Fruit fly (Drosophila melanogaster) whole organism, prepupa: Measurements from ENCODE around the gene CG14561.

Source experiments
- Blimp-1 ChIP-seq: fragments of 200-800 bp; sonication (Bioruptor generic); optimal IDR thresholded peaks from 3 replicates; lab custom pipeline; 2017; ENCODE audit warnings: missing biosample characterization, missing genetic modification characterization, mild to moderate bottlenecking, moderate library complexity, missing genetic modification reagents
- CG10631 ChIP-seq: fragments of 200-800 bp; sonication (Bioruptor generic); optimal IDR thresholded peaks from 2 replicates; lab custom pipeline; 2016; ENCODE audit warnings: missing biosample characterization, missing genetic modification characterization
- CG10669 ChIP-seq: fragments of 200-800 bp; sonication (Bioruptor generic); optimal IDR thresholded peaks from 3 replicates; lab custom pipeline; 2018; ENCODE audit warnings: missing biosample characterization, mild to moderate bottlenecking, missing genetic modification characterization, moderate library complexity
- CG11902 ChIP-seq: fragments of 200-800 bp; sonication (Bioruptor generic); optimal IDR thresholded peaks from 3 replicates; lab custom pipeline; 2016; ENCODE audit warnings: missing biosample characterization, missing genetic modification characterization
- CG1621 ChIP-seq: fragments of 200-800 bp; sonication (Bioruptor generic); optimal IDR thresholded peaks from 3 replicates; lab custom pipeline; 2018; ENCODE audit warnings: missing biosample characterization, mild to moderate bottlenecking, missing genetic modification characterization
- CG3032 ChIP-seq: fragments of 200-800 bp; optimal IDR thresholded peaks from 2 replicates; lab custom pipeline; 2019; ENCODE audit warnings: missing biosample characterization, mild to moderate bottlenecking, missing genetic modification characterization, moderate library complexity
- CG31627 ChIP-seq: fragments of 200-800 bp; sonication (Bioruptor generic); optimal IDR thresholded peaks from 3 replicates; lab custom pipeline; 2016; ENCODE audit warnings: missing biosample characterization, missing genetic modification characterization
- CG32006 ChIP-seq: fragments of 200-800 bp; sonication (Bioruptor generic); optimal IDR thresholded peaks from 3 replicates; lab custom pipeline; 2017; ENCODE audit warnings: missing biosample characterization, mild to moderate bottlenecking, missing genetic modification characterization
- CG3919 ChIP-seq: fragments of 200-800 bp; sonication (Bioruptor generic); optimal IDR thresholded peaks from 3 replicates; lab custom pipeline; 2016; ENCODE audit warnings: missing biosample characterization, missing genetic modification characterization
- CG6276 ChIP-seq: fragments of 200-800 bp; sonication (Bioruptor generic); optimal IDR thresholded peaks from 2 replicates; lab custom pipeline; 2017; ENCODE audit warnings: missing biosample characterization, mild to moderate bottlenecking, missing genetic modification characterization
- CG6854 ChIP-seq: fragments of 200-800 bp; sonication (Bioruptor generic); optimal IDR thresholded peaks from 2 replicates; lab custom pipeline; 2017; ENCODE audit warnings: missing biosample characterization, mild to moderate bottlenecking, missing genetic modification characterization
- CG7368 ChIP-seq: fragments of 200-800 bp; sonication (Bioruptor generic); optimal IDR thresholded peaks from 3 replicates; lab custom pipeline; 2016; ENCODE audit warnings: missing biosample characterization, missing genetic modification characterization
- CG8632 ChIP-seq: fragments of 200-800 bp; sonication (Bioruptor generic); optimal IDR thresholded peaks from 3 replicates; lab custom pipeline; 2016; ENCODE audit warnings: missing biosample characterization, missing genetic modification characterization
- Eip75B ChIP-seq: fragments of 200-800 bp; sonication (Bioruptor generic); optimal IDR thresholded peaks from 3 replicates; lab custom pipeline; 2016; ENCODE audit warnings: missing biosample characterization, missing genetic modification characterization
- Eip78C ChIP-seq: fragments of 200-800 bp; sonication (Bioruptor generic); peaks from one replicate; lab custom pipeline; 2016; ENCODE audit warnings: missing biosample characterization, missing genetic modification characterization
- Eip93F ChIP-seq: fragments of 200-800 bp; sonication (Bioruptor generic); optimal IDR thresholded peaks from 2 replicates; lab custom pipeline; 2016; ENCODE audit warnings: missing biosample characterization, mild to moderate bottlenecking, missing genetic modification characterization
- Ets21C ChIP-seq: fragments of 200-800 bp; sonication (Bioruptor generic); optimal IDR thresholded peaks from 3 replicates; lab custom pipeline; 2016; ENCODE audit warnings: missing biosample characterization, missing genetic modification characterization
- Ets96B ChIP-seq: fragments of 200-800 bp; optimal IDR thresholded peaks from 2 replicates; lab custom pipeline; 2019; ENCODE audit warnings: missing biosample characterization, mild to moderate bottlenecking, missing genetic modification characterization, moderate library complexity
- Hr39 ChIP-seq: fragments of 200-800 bp; sonication (Bioruptor generic); optimal IDR thresholded peaks from 2 replicates; lab custom pipeline; 2016; ENCODE audit warnings: missing biosample characterization, missing genetic modification characterization
- Hr4 ChIP-seq: fragments of 200-800 bp; sonication (Bioruptor generic); optimal IDR thresholded peaks from 3 replicates; lab custom pipeline; 2016; ENCODE audit warnings: missing biosample characterization, missing genetic modification characterization
- Met ChIP-seq: fragments of 200-800 bp; sonication (Bioruptor generic); optimal IDR thresholded peaks from 3 replicates; lab custom pipeline; 2016; ENCODE audit warnings: missing biosample characterization, missing genetic modification characterization
- OdsH ChIP-seq: fragments of 200-800 bp; sonication (Bioruptor generic); optimal IDR thresholded peaks from 3 replicates; lab custom pipeline; 2016; ENCODE audit warnings: missing biosample characterization, missing genetic modification characterization
- Smox ChIP-seq: fragments of 200-800 bp; sonication (Bioruptor generic); optimal IDR thresholded peaks from 3 replicates; lab custom pipeline; 2016; ENCODE audit warnings: missing biosample characterization, missing genetic modification characterization
- Sox102F ChIP-seq: fragments of 200-800 bp; sonication (Bioruptor generic); optimal IDR thresholded peaks from 2 replicates; lab custom pipeline; 2016; ENCODE audit warnings: missing biosample characterization, mild to moderate bottlenecking, missing genetic modification characterization
- Sox14 ChIP-seq: fragments of 200-800 bp; sonication (Bioruptor generic); optimal IDR thresholded peaks from 3 replicates; lab custom pipeline; 2016; ENCODE audit warnings: missing biosample characterization, missing genetic modification characterization
- achi ChIP-seq: fragments of 200-800 bp; sonication (Bioruptor generic); optimal IDR thresholded peaks from 3 replicates; lab custom pipeline; 2016; ENCODE audit warnings: missing biosample characterization, missing genetic modification characterization
- acj6 ChIP-seq: fragments of 200-800 bp; sonication (Bioruptor generic); optimal IDR thresholded peaks from 3 replicates; lab custom pipeline; 2016; ENCODE audit warnings: missing biosample characterization, missing genetic modification characterization
- dac ChIP-seq: fragments of 200-800 bp; sonication (Bioruptor generic); optimal IDR thresholded peaks from 2 replicates; lab custom pipeline; 2017; ENCODE audit warnings: missing biosample characterization, mild to moderate bottlenecking, missing genetic modification characterization
- dsx ChIP-seq: fragments of 200-800 bp; optimal IDR thresholded peaks from 3 replicates; lab custom pipeline; 2019; ENCODE audit warnings: missing biosample characterization, mild to moderate bottlenecking, missing genetic modification characterization, moderate library complexity; ENCODE audit not compliant: poor library complexity, severe bottlenecking
- esn ChIP-seq: fragments of 200-800 bp; sonication (Bioruptor generic); optimal IDR thresholded peaks from 2 replicates; lab custom pipeline; 2016; ENCODE audit warnings: missing biosample characterization, mild to moderate bottlenecking, missing genetic modification characterization, moderate library complexity
- fd59A ChIP-seq: fragments of 200-800 bp; sonication (Bioruptor generic); optimal IDR thresholded peaks from 2 replicates; lab custom pipeline; 2017; ENCODE audit warnings: missing biosample characterization, mild to moderate bottlenecking, missing genetic modification characterization, missing genetic modification reagents
- fkh ChIP-seq: fragments of 200-800 bp; sonication (Bioruptor generic); optimal IDR thresholded peaks from 3 replicates; lab custom pipeline; 2017; ENCODE audit warnings: missing biosample characterization, mild to moderate bottlenecking, missing genetic modification characterization, moderate library complexity
- lz ChIP-seq: fragments of 200-800 bp; sonication (Bioruptor generic); optimal IDR thresholded peaks from 3 replicates; lab custom pipeline; 2016; ENCODE audit warnings: missing biosample characterization, missing genetic modification characterization
- pdm3 ChIP-seq: fragments of 200-800 bp; sonication (Bioruptor generic); optimal IDR thresholded peaks from 3 replicates; lab custom pipeline; 2016; ENCODE audit warnings: missing biosample characterization, missing genetic modification characterization
- salr ChIP-seq, 2 experiments: fragments of 200-800 bp; sonication (Bioruptor generic); optimal IDR thresholded peaks; 3 replicates each; lab custom pipeline; 2016 to 2018; ENCODE audit warnings: missing biosample characterization in 2 of 2, missing genetic modification characterization in 2 of 2, mild to moderate bottlenecking in 1 of 2
- spab ChIP-seq: fragments of 200-800 bp; sonication (Bioruptor generic); optimal IDR thresholded peaks from 2 replicates; lab custom pipeline; 2017; ENCODE audit warnings: missing biosample characterization, mild to moderate bottlenecking, missing genetic modification characterization, missing genetic modification reagents
- ss ChIP-seq, 2 experiments: fragments of 200-800 bp; sonication (Bioruptor generic); optimal IDR thresholded peaks; 2 replicates in 1 of 2; 3 replicates in 1 of 2; lab custom pipeline; 2017 to 2018; ENCODE audit warnings: mild to moderate bottlenecking in 2 of 2, missing biosample characterization in 2 of 2, missing genetic modification characterization in 2 of 2, moderate library complexity in 1 of 2
- svp ChIP-seq: fragments of 200-800 bp; sonication (Bioruptor generic); peaks from one replicate; lab custom pipeline; 2016; ENCODE audit warnings: missing biosample characterization, missing genetic modification characterization
- vri ChIP-seq: fragments of 200-800 bp; sonication (Bioruptor generic); optimal IDR thresholded peaks from 3 replicates; lab custom pipeline; 2016; ENCODE audit warnings: missing biosample characterization, mild to moderate bottlenecking, missing genetic modification characterization

The CG14561 gene

DNA sequence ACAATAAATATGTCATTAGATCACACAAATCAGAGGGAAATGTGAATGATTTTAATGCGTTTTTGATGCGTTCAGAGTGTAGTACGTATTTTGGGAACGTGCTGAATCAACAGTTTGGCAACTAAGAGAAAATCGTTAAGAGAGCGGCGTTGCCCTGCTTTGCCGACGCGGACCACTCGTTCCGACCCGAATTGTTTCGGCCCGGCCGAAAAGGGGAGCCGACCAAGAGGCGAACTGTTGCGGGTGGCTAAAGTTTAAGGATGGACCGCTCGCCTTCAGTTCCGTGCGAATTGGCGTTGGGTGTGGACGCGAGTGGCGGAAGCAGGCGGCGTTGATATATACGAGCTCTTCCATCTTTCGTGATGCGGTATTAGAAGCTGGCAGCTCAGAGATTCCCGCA lies 31.0 kb upstream of the CG14561 start, which contains the start of gene Oct-TyrR:
Oct-TyrR (plus strand) TSS at position 287 of the 400 bp plus-strand sequence.
- no peak for TF ChIP-seq lz (GFP tag; lab: Kevin White, UChicago)
- no peak for TF ChIP-seq vri
- no peak for TF ChIP-seq CG8632 (GFP tag; lab: Kevin White, UChicago)
- TF ChIP-seq CG3919 (GFP tag; lab: Kevin White, UChicago): no peak
- TF ChIP-seq spab (GFP tag; lab: Kevin White, UChicago): no peak
- TF ChIP-seq Ets96B: no peak
- no peak for TF ChIP-seq Sox102F (GFP tag; lab: Kevin White, UChicago)
- TF ChIP-seq CG10669: no peak
- TF ChIP-seq, all 60 proteins: peak for 0

- no peak for TF ChIP-seq esn (GFP tag; lab: Kevin White, UChicago)
Observed at dm6 chr3L:22051152-22051551, 14.6 kb upstream of the CG14561 start.

DNA sequence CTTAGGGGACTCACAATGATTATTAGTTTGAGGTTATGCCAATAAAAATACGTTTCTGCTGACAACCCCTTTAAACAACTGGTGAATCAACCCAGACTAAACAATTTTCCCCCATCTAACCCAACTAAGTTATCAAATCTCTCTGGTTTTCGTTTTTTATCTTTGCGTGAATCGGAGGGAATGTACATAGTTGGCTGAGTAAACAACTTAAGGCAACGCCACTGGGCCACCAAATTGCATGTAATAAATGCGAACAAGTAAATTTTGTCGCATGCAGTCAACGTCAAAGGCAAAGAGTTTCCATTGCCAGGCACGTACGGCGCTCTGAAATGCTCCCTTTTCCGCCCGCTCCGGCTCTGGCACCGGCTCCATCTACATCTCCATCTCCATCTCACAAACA lies 12.4 kb upstream of the CG14561 start:
- TF ChIP-seq dsx (GFP tag; lab: Kevin White, UChicago): no peak
- peak; percentile 50 for TF ChIP-seq fkh (GFP tag; lab: Kevin White, UChicago)

DNA sequence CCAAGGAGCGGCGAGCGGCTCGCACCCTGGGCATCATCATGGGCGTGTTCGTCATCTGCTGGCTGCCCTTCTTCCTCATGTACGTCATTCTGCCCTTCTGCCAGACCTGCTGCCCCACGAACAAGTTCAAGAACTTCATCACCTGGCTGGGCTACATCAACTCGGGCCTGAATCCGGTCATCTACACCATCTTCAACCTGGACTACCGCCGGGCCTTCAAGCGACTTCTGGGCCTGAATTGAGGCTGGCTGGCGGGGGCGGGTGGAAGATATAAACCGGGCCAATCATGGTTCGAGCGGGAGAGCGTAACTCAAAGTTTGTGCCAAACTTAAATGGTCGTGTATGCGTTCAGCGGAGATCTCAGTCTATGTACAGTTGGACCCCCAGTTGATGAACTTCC lies 1.9 kb upstream of the CG14561 start:
- TF ChIP-seq Eip93F (GFP tag; lab: Kevin White, UChicago): no peak
- TF ChIP-seq CG32006 (GFP tag; lab: Kevin White, UChicago): no peak
- TF ChIP-seq CG1621 (tag; lab: Kevin White, UChicago): peak; percentile 16

DNA sequence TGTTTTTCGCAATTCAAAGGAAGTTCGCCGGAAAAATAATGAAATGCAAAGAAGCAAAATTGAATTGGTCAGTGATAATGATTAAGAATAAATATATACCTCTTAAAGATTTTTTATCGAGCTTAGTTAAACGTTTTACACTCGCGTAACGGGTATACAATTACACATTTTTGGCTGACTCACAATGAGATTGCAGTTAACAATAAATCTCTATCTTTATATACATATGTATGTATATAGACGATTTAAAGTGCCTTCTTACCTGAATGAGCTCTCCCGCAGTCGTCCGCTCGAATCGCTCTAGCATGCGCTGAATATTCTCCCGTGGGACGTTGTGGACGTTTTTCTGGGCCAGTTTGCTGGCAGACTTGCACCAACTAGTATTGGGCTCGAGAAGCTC lies 4.8 kb downstream of the CG14561 start:
- TF ChIP-seq Eip75B: no peak
- TF ChIP-seq Ets21C (GFP tag; lab: Kevin White, UChicago): no peak
- TF ChIP-seq esn (GFP tag; lab: Kevin White, UChicago): no peak
- TF ChIP-seq CG7368 (GFP tag; lab: Kevin White, UChicago): no peak
- no peak for TF ChIP-seq Eip93F (GFP tag; lab: Kevin White, UChicago)
- TF ChIP-seq Blimp-1 (GFP tag; lab: Kevin White, UChicago): no peak
- TF ChIP-seq CG8632 (GFP tag; lab: Kevin White, UChicago): no peak
- no peak for TF ChIP-seq ss (GFP tag; optimal IDR thresholded peaks at IDR 0.05; lab: Kevin White, UChicago)
- TF ChIP-seq lz (GFP tag; lab: Kevin White, UChicago): no peak
- TF ChIP-seq fkh (GFP tag; lab: Kevin White, UChicago): no peak

DNA sequence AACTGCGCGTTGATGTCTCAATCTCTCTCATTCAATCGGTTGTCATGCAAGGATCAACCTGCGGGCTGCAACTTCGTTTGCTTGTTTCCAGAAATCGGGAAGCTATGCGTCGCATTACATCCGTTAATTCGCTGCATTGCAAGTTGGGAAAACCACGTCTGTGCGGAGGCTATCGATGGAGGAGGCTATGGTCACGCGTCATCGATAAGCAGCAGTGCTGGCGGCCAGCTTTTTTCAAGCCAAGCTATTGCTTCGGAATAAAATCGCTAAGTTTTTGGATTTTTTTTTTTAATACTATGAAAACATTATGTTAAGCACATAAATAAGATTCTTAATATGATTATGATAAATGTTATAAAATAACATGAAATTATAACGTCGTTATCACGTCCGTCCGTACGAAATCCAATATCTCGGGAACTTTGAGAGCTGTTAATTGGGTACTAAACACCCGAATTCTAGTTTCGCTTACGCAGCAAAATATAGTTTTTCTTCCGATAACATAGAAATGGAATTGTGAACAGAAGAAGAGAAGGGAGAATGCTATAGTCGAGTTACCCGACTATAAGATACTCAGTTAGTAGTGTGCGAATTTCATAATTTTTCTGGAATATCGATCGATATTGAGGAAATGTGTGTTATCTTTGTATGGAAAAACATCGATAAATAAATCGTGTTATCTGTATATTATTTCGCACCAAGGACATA lies 6.1 kb downstream of the CG14561 start, which contains the start of gene CG7139:
CG7139 (minus strand) TSS at position 162 of the 708 bp plus-strand sequence.
- peak; percentile 38 for TF ChIP-seq Hr4
- peak; percentile 2 for TF ChIP-seq Sox14 (GFP tag; lab: Kevin White, UChicago)
- TF ChIP-seq achi (GFP tag; lab: Kevin White, UChicago): no peak
- TF ChIP-seq CG6276: no peak
- TF ChIP-seq CG10631 (GFP tag; lab: Kevin White, UChicago): peak; percentile 29
- peak in 1 of 2 experiments; percentile 36 for TF ChIP-seq salr (GFP tag; optimal IDR thresholded peaks at IDR 0.05; lab: Kevin White, UChicago)
- TF ChIP-seq OdsH (GFP tag; lab: Kevin White, UChicago): peak; percentile 1
- TF ChIP-seq CG11902 (GFP tag; lab: Kevin White, UChicago): no peak
- peak; percentile 45 for TF ChIP-seq CG31627 (GFP tag; lab: Kevin White, UChicago)
- no peak for TF ChIP-seq CG10669
- peak; percentile 37 for TF ChIP-seq pdm3 (GFP tag; lab: Kevin White, UChicago)
- TF ChIP-seq Met (GFP tag; lab: Kevin White, UChicago): peak; percentile 39
- no peak for TF ChIP-seq ss (GFP tag; optimal IDR thresholded peaks at IDR 0.05; lab: Kevin White, UChicago)
- peak; percentile 10 for TF ChIP-seq CG3032 (tag; lab: Kevin White, UChicago)
- peak; percentile 26 for TF ChIP-seq Hr39
- TF ChIP-seq lz (GFP tag; lab: Kevin White, UChicago): peak; percentile 16
- peak; percentile 51 for TF ChIP-seq esn (GFP tag; lab: Kevin White, UChicago)
- peak; percentile 24 for TF ChIP-seq CG32006 (GFP tag; lab: Kevin White, UChicago)
- TF ChIP-seq CG3919 (GFP tag; lab: Kevin White, UChicago): no peak
- peak; percentile 80 for TF ChIP-seq Eip78C
- TF ChIP-seq dac: no peak
- TF ChIP-seq svp (GFP tag; lab: Kevin White, UChicago): peak; percentile 52
- TF ChIP-seq acj6 (GFP tag; lab: Kevin White, UChicago): peak; percentile 26
- TF ChIP-seq CG6854 (GFP tag; lab: Kevin White, UChicago): peak; percentile 40
- TF ChIP-seq fd59A (GFP tag; lab: Kevin White, UChicago): no peak
- peak; percentile 16 for TF ChIP-seq Smox (GFP tag; lab: Kevin White, UChicago)
